Fruit fly (Drosophila melanogaster) whole organism, embryonic: ENCODE data around the gene chif.
A peak's percentile ranks its signal among the peaks of the same experiment; 100 is the strongest.

Experiments
- CG10959 ChIP-seq: fragments of 200-800 bp; sonication (Bioruptor generic); IDR thresholded peaks from 2 replicates; pipeline ENCODE4 v1.3.6; 2022; ENCODE audit warnings: missing biosample characterization, missing genetic modification characterization
- CG13894 ChIP-seq: fragments of 200-800 bp; sonication (Bioruptor generic); optimal IDR thresholded peaks from 3 replicates; lab custom pipeline; 2018; ENCODE audit warnings: missing biosample characterization, mild to moderate bottlenecking, missing genetic modification characterization, moderate library complexity
- CG15479 ChIP-seq: fragments of 200-800 bp; sonication (Bioruptor generic); optimal IDR thresholded peaks from 3 replicates; lab custom pipeline; 2019; ENCODE audit warnings: missing biosample characterization, mild to moderate bottlenecking, missing genetic modification characterization, moderate library complexity
- CG15601 ChIP-seq: fragments of 200-800 bp; sonication (Bioruptor generic); optimal IDR thresholded peaks from 3 replicates; lab custom pipeline; 2019; ENCODE audit warnings: missing biosample characterization, mild to moderate bottlenecking, missing genetic modification characterization, moderate library complexity
- CG1602 ChIP-seq: fragments of 200-800 bp; sonication (Bioruptor generic); optimal IDR thresholded peaks from 3 replicates; lab custom pipeline; 2016; ENCODE audit warnings: missing biosample characterization, missing genetic modification characterization
- CG16779 ChIP-seq: fragments of 200-800 bp; sonication (Bioruptor generic); IDR thresholded peaks from 2 replicates; pipeline ENCODE4 v1.3.6; 2022; ENCODE audit warnings: missing biosample characterization, missing genetic modification characterization
- CG16813 ChIP-seq: fragments of 200-800 bp; sonication (Bioruptor generic); IDR thresholded peaks from 3 replicates; pipeline ENCODE4 v1.3.6; 2022; ENCODE audit warnings: missing biosample characterization, missing genetic modification characterization; ENCODE audit not compliant: partially characterized antibody
- CG17328 ChIP-seq: fragments of 200-800 bp; sonication (Bioruptor generic); IDR thresholded peaks from 2 replicates; pipeline ENCODE4 v1.3.6; 2022; ENCODE audit warnings: missing biosample characterization, missing genetic modification characterization
- CG18262 ChIP-seq: fragments of 200-800 bp; optimal IDR thresholded peaks from 3 replicates; lab custom pipeline; 2019; ENCODE audit warnings: missing biosample characterization, mild to moderate bottlenecking, missing genetic modification characterization, moderate library complexity
- CG31224 ChIP-seq: fragments of 200-800 bp; sonication (Bioruptor generic); IDR thresholded peaks from 2 replicates; pipeline ENCODE4 v1.3.6; 2022; ENCODE audit warnings: missing biosample characterization, missing genetic modification characterization
- CG32532 ChIP-seq: fragments of 200-800 bp; sonication (Bioruptor generic); IDR thresholded peaks from 2 replicates; pipeline ENCODE4 v1.3.6; 2022; ENCODE audit warnings: missing biosample characterization, missing genetic modification characterization
- CG4360 ChIP-seq: fragments of 200-800 bp; sonication (Bioruptor generic); IDR thresholded peaks from 2 replicates; pipeline ENCODE4 v1.3.6; 2022; ENCODE audit warnings: missing biosample characterization, missing genetic modification characterization
- CG4820 ChIP-seq: fragments of 200-800 bp; sonication (Bioruptor generic); optimal IDR thresholded peaks from 3 replicates; lab custom pipeline; 2016; ENCODE audit warnings: missing biosample characterization, missing genetic modification characterization
- CG4854 ChIP-seq: fragments of 200-800 bp; sonication (Bioruptor generic); optimal IDR thresholded peaks from 2 replicates; lab custom pipeline; 2016; ENCODE audit warnings: missing biosample characterization, missing genetic modification characterization, inconsistent platforms
- CG5245 ChIP-seq: fragments of 200-800 bp; sonication (Bioruptor generic); optimal IDR thresholded peaks from 3 replicates; lab custom pipeline; 2016; ENCODE audit warnings: missing biosample characterization, missing genetic modification characterization
- CG6175 ChIP-seq: fragments of 200-800 bp; sonication (Bioruptor generic); IDR thresholded peaks from 3 replicates; pipeline ENCODE4 v1.3.6; 2022; ENCODE audit warnings: missing biosample characterization, missing genetic modification characterization
- CG6689 ChIP-seq: fragments of 200-800 bp; sonication (Bioruptor generic); IDR thresholded peaks from 2 replicates; pipeline ENCODE4 v1.3.6; 2022; ENCODE audit warnings: missing biosample characterization, missing genetic modification characterization
- CG6854 ChIP-seq: fragments of 200-800 bp; sonication (Bioruptor generic); optimal IDR thresholded peaks from 3 replicates; lab custom pipeline; 2017; ENCODE audit warnings: missing biosample characterization, mild to moderate bottlenecking, missing genetic modification characterization
- CG9215 ChIP-seq: fragments of 200-800 bp; sonication (Bioruptor generic); IDR thresholded peaks from 2 replicates; pipeline ENCODE4 v1.3.6; 2022; ENCODE audit warnings: missing biosample characterization, missing genetic modification characterization
- CG9727 ChIP-seq: fragments of 200-800 bp; sonication (Bioruptor generic); optimal IDR thresholded peaks from 3 replicates; lab custom pipeline; 2017; ENCODE audit warnings: missing biosample characterization, mild to moderate bottlenecking, missing genetic modification characterization
- CG9797 ChIP-seq: fragments of 200-800 bp; sonication (Bioruptor generic); optimal IDR thresholded peaks from 3 replicates; lab custom pipeline; 2018; ENCODE audit warnings: missing biosample characterization, mild to moderate bottlenecking, missing genetic modification characterization
- CG9876 ChIP-seq: fragments of 200-800 bp; sonication (Bioruptor generic); optimal IDR thresholded peaks from 2 replicates; lab custom pipeline; 2016; ENCODE audit warnings: missing biosample characterization, missing genetic modification characterization
- CrebB ChIP-seq: fragments of 200-800 bp; sonication (Bioruptor generic); optimal IDR thresholded peaks from 3 replicates; lab custom pipeline; 2018; ENCODE audit warnings: missing biosample characterization, mild to moderate bottlenecking, missing genetic modification characterization
- Fer2 ChIP-seq: fragments of 200-800 bp; sonication (Bioruptor generic); optimal IDR thresholded peaks from 2 replicates; lab custom pipeline; 2018; ENCODE audit warnings: missing biosample characterization, mild to moderate bottlenecking, missing genetic modification characterization, moderate library complexity
- Hmr ChIP-seq: fragments of 200-800 bp; sonication (Bioruptor generic); optimal IDR thresholded peaks from 3 replicates; lab custom pipeline; 2017; ENCODE audit warnings: mild to moderate bottlenecking, missing biosample characterization, missing genetic modification reagents, missing genetic modification characterization
- Hr78 ChIP-seq, 2 experiments: fragments of 200-800 bp in 1 of 2; fragments of >200 bp in 1 of 2; sonication (Bioruptor generic) in 1 of 2; optimal IDR thresholded peaks; 2 replicates each; lab custom pipeline; 2017 to 2019; ENCODE audit warnings: missing biosample characterization in 2 of 2, missing genetic modification characterization in 2 of 2, mild to moderate bottlenecking in 1 of 2, moderate library complexity in 1 of 2
- Mad ChIP-seq: fragments of 200-800 bp; sonication (Bioruptor generic); optimal IDR thresholded peaks from 2 replicates; lab custom pipeline; 2016; ENCODE audit warnings: missing biosample characterization, missing genetic modification characterization
- Mes4 ChIP-seq: fragments of 200-800 bp; sonication (Bioruptor generic); optimal IDR thresholded peaks from 2 replicates; lab custom pipeline; 2016; ENCODE audit warnings: missing biosample characterization, missing genetic modification characterization
- Mrtf ChIP-seq: fragments of 200-800 bp; sonication (Bioruptor generic); IDR thresholded peaks from 3 replicates; pipeline ENCODE4 v1.3.6; 2022; ENCODE audit warnings: missing biosample characterization, missing genetic modification characterization
- Nf-YA ChIP-seq: fragments of 200-800 bp; sonication (Bioruptor generic); IDR thresholded peaks from 2 replicates; pipeline ENCODE4 v1.3.6; 2022; ENCODE audit warnings: missing biosample characterization, missing genetic modification characterization
- Oaz ChIP-seq: fragments of 200-800 bp; sonication (Bioruptor generic); IDR thresholded peaks from 2 replicates; pipeline ENCODE4 v1.3.6; 2022; ENCODE audit warnings: missing biosample characterization, missing genetic modification characterization
- Optix ChIP-seq: fragments of 200-800 bp; sonication (Bioruptor generic); IDR thresholded peaks from 3 replicates; pipeline ENCODE4 v1.3.6; 2022; ENCODE audit warnings: missing biosample characterization, missing genetic modification characterization
- Tbp ChIP-seq: fragments of >200 bp; optimal IDR thresholded peaks from 2 replicates; lab custom pipeline; 2018; ENCODE audit warnings: missing biosample characterization, missing genetic modification characterization
- aop ChIP-seq: fragments of 200-800 bp; sonication (Bioruptor generic); IDR thresholded peaks from 2 replicates; pipeline ENCODE4 v1.3.6; 2022; ENCODE audit warnings: missing biosample characterization, missing genetic modification characterization
- ara ChIP-seq: fragments of 200-800 bp; sonication (Bioruptor generic); IDR thresholded peaks from 2 replicates; pipeline ENCODE4 v1.3.6; 2022; ENCODE audit warnings: missing biosample characterization, missing genetic modification characterization
- ase ChIP-seq: fragments of 200-800 bp; sonication (Bioruptor generic); IDR thresholded peaks from 3 replicates; pipeline ENCODE4 v1.3.6; 2022; ENCODE audit warnings: missing biosample characterization, missing genetic modification characterization
- dm ChIP-seq: fragments of 200-800 bp; sonication (Bioruptor generic); optimal IDR thresholded peaks from 3 replicates; lab custom pipeline; 2016; ENCODE audit warnings: missing biosample characterization, missing genetic modification characterization
- eyg ChIP-seq: fragments of 200-800 bp; sonication (Bioruptor generic); optimal IDR thresholded peaks from 3 replicates; lab custom pipeline; 2016; ENCODE audit warnings: missing biosample characterization, missing genetic modification characterization
- fd102C ChIP-seq: fragments of 200-800 bp; sonication (Bioruptor generic); optimal IDR thresholded peaks from 2 replicates; lab custom pipeline; 2018; ENCODE audit warnings: missing biosample characterization, mild to moderate bottlenecking, missing genetic modification characterization, moderate library complexity
- fu2 ChIP-seq: fragments of 200-800 bp; sonication (Bioruptor generic); optimal IDR thresholded peaks from 2 replicates; lab custom pipeline; 2016; ENCODE audit warnings: missing biosample characterization, missing genetic modification characterization
- inv ChIP-seq: fragments of 200-800 bp; sonication (Bioruptor generic); IDR thresholded peaks from 2 replicates; pipeline ENCODE4 v1.3.6; 2022; ENCODE audit warnings: missing biosample characterization, missing genetic modification characterization; ENCODE audit not compliant: partially characterized antibody
- maf-S ChIP-seq: fragments of 200-800 bp; sonication (Bioruptor generic); optimal IDR thresholded peaks from 2 replicates; lab custom pipeline; 2016; ENCODE audit warnings: missing biosample characterization, missing genetic modification characterization
- oc ChIP-seq: fragments of 200-800 bp; sonication (Bioruptor generic); optimal IDR thresholded peaks from 2 replicates; lab custom pipeline; 2018; ENCODE audit warnings: missing biosample characterization, mild to moderate bottlenecking, missing genetic modification characterization, moderate library complexity
- pum ChIP-seq: fragments of 200-800 bp; sonication (Bioruptor generic); optimal IDR thresholded peaks from 2 replicates; lab custom pipeline; 2016; ENCODE audit warnings: missing biosample characterization, missing genetic modification characterization
- slp2 ChIP-seq: fragments of 200-800 bp; sonication (Bioruptor generic); optimal IDR thresholded peaks from 2 replicates; lab custom pipeline; 2016; ENCODE audit warnings: missing biosample characterization, missing genetic modification characterization
- stc ChIP-seq: fragments of 200-800 bp; sonication (Bioruptor generic); IDR thresholded peaks from 2 replicates; pipeline ENCODE4 v1.3.6; 2022; ENCODE audit warnings: missing biosample characterization, missing genetic modification characterization
- tna ChIP-seq: fragments of 200-800 bp; sonication (Bioruptor generic); IDR thresholded peaks from 2 replicates; pipeline ENCODE4 v1.3.6; 2022; ENCODE audit warnings: missing biosample characterization, missing genetic modification characterization; ENCODE audit not compliant: partially characterized antibody
- tx ChIP-seq: fragments of 200-800 bp; sonication (Bioruptor generic); optimal IDR thresholded peaks from 2 replicates; lab custom pipeline; 2016; ENCODE audit warnings: missing biosample characterization, missing genetic modification characterization
- wdn ChIP-seq: fragments of 200-800 bp; sonication (Bioruptor generic); IDR thresholded peaks from 2 replicates; pipeline ENCODE4 v1.3.6; 2022; ENCODE audit warnings: missing biosample characterization, missing genetic modification characterization
- zen ChIP-seq: fragments of 200-800 bp; sonication (Bioruptor generic); optimal IDR thresholded peaks from 3 replicates; lab custom pipeline; 2018; ENCODE audit warnings: missing biosample characterization, mild to moderate bottlenecking, missing genetic modification characterization, moderate library complexity

chif gene

DNA sequence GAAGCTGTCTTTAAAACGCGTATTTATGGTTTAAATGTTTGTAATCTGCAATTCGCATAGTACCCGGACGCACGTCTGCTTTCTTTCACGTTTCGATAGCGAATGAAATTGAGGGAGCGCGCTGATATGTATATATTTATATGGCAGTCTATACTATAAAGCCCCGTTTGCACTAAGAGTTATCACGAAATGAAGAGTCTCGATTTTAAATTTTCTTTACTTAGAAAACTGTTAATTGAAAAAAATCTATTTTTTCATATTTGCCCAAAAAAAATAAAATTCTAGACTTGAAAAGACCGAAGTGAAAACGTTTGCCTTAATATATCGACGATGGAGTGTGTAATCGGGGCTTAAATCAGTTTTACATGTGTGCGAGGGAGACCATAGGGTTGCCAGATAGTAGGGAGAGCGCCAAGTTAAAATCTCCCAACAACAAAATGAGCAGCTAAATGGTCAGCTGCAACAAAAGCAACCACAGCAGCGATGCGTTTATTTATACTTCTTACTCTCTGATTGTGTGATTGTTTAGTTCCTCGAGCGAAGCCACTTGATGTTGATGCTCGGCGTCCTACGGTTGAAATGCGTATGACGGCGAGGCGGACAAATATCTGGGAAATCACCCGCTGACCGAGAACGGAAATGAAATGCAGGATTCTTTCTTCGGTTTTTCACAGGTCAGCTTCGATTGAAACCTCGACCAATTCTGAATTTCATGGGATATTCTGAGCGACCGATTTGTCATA, 26.7 kb downstream of the chif start, which contains the start of gene cact (continued):
- TF ChIP-seq CG5245 (GFP tag; lab: Kevin White, UChicago) (peak; percentile 82), inv (GFP tag; lab: Robert Waterston, UW) (no peak), ase (GFP tag; lab: Robert Waterston, UW) (peak; percentile 89), Mrtf (GFP tag; lab: Robert Waterston, UW) (peak; percentile 86; the same call in 2 of the 3 replicates), pum (GFP tag; lab: Kevin White, UChicago) (peak; percentile 96), CG18262 (peak; percentile 94), CG13894 (peak; percentile 95), CrebB (tag; lab: Kevin White, UChicago) (peak; percentile 81), CG10959 (GFP tag; lab: Robert Waterston, UW) (peak; percentile 83), CG15601 (tag; lab: Kevin White, UChicago) (peak; percentile 90), slp2 (GFP tag; lab: Kevin White, UChicago) (peak; percentile 93), Mes4 (GFP tag; lab: Kevin White, UChicago) (peak; percentile 89), Nf-YA (GFP tag; lab: Robert Waterston, UW) (peak; percentile 72; the same call in 1 of the 2 replicates), CG31224 (GFP tag; lab: Robert Waterston, UW) (peak; percentile 82), Fer2 (tag; lab: Kevin White, UChicago) (peak; percentile 76), Hr78 (GFP tag; optimal IDR thresholded peaks at IDR 0.05; lab: Kevin White, UChicago) (peak in 1 of 2 experiments; percentile 59), oc (tag; lab: Kevin White, UChicago) (peak; percentile 91), aop (GFP tag; lab: Robert Waterston, UW) (no peak), wdn (GFP tag; lab: Robert Waterston, UW) (peak; percentile 73), CG32532 (GFP tag; lab: Robert Waterston, UW) (peak; percentile 94), CG15479 (GFP tag; lab: Kevin White, UChicago) (no peak), CG17328 (GFP tag; lab: Robert Waterston, UW) (peak; percentile 91), ara (GFP tag; lab: Robert Waterston, UW) (peak; percentile 79), stc (GFP tag; lab: Robert Waterston, UW) (peak; percentile 88), maf-S (GFP tag; lab: Kevin White, UChicago) (peak; percentile 90), CG9797 (peak; percentile 67), Mad (GFP tag; lab: Kevin White, UChicago) (peak; percentile 94), CG6854 (peak; percentile 87), CG4820 (peak; percentile 89), CG16813 (GFP tag; lab: Robert Waterston, UW) (peak; percentile 57; the same call in 2 of the 3 replicates), tna (no peak), zen (tag; lab: Kevin White, UChicago) (peak; percentile 94), CG1602 (peak; percentile 93), CG4360 (peak; percentile 90), fd102C (peak; percentile 49), CG16779 (GFP tag; lab: Robert Waterston, UW) (peak; percentile 68; the same call in 1 of the 2 replicates), CG9215 (peak; percentile 85), CG6689 (GFP tag; lab: Robert Waterston, UW) (peak; percentile 89), Hmr (peak; percentile 93), eyg (GFP tag; lab: Kevin White, UChicago) (peak; percentile 89), tx (GFP tag; lab: Kevin White, UChicago) (peak; percentile 95), CG9876 (GFP tag; lab: Kevin White, UChicago) (peak; percentile 89), Tbp (GFP tag; lab: Kevin White, UChicago) (no peak), dm (GFP tag; lab: Kevin White, UChicago) (peak; percentile 92), Oaz (GFP tag; lab: Robert Waterston, UW) (peak; percentile 71), CG9727 (peak; percentile 95), CG6175 (peak; percentile 78; the same call in 1 of the 3 replicates), Optix (GFP tag; lab: Robert Waterston, UW) (peak; percentile 83; the same call in 2 of the 3 replicates), CG4854 (GFP tag; lab: Kevin White, UChicago) (peak; percentile 85), fu2 (GFP tag; lab: Kevin White, UChicago) (peak; percentile 94)
